Comparison of ENCODE assay signal across 2 worm cellular contexts in the genomic region with DNA sequence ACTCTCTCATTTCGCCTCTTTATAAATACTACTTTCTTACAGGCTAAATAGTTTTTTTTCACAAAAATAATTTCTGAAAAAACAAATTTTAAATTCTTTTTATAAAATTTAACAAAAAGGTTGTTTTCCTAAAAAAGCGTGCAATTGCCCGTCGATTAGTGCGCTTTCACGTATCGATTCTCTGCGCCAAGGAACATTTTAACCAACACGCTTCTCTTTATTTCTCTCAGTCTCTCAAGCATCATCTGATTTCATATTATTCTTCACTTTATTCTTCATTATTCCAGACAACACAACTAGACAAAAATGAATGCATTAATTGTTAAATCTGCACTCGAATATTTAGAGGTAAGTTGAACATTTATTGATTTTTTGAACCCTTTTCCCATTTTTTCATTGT.
TF ChIP-seq lines count a peak whose summit lies in the region.

TSS of gene B0303.4 (plus strand) at position 196 of the 400 bp plus-strand sequence.

TF ChIP-seq in whole organism, L1 larva, 84 proteins besides CTCF, POLR2A, EP300 and RAD21 (continued from another document):
- TF ChIP-seq ets-5 (GFP tag; IDR thresholded peaks at IDR 0.05; lab: Robert Waterston, UW) (no peak), elt-3 (tag; optimal IDR thresholded peaks at IDR 0.05; lab: Kevin White, UChicago) (peak in 1 of 6 experiments; percentile 67), sup-37 (GFP tag; optimal IDR thresholded peaks at IDR 0.05; lab: Kevin White, UChicago) (no peak), unc-62 (GFP tag; optimal IDR thresholded peaks at IDR 0.05; lab: Kevin White, UChicago) (no peak), nhr-20 (tag; optimal IDR thresholded peaks at IDR 0.05; lab: Kevin White, UChicago) (peak; percentile 52), nhr-90 (tag; optimal IDR thresholded peaks at IDR 0.05; lab: Kevin White, UChicago; ENCODE audit: poor library complexity) (peak; percentile 20), mep-1 (tag; optimal IDR thresholded peaks at IDR 0.05; lab: Kevin White, UChicago) (peak; percentile 92), mdl-1 (tag; optimal IDR thresholded peaks at IDR 0.05; lab: Kevin White, UChicago) (peak in 1 of 2 experiments; percentile 28), pqm-1 (tag; optimal IDR thresholded peaks at IDR 0.05; lab: Kevin White, UChicago) (no peak), nhr-237 (tag; optimal IDR thresholded peaks at IDR 0.05; lab: Kevin White, UChicago) (no peak), zip-4 (GFP tag; optimal IDR thresholded peaks at IDR 0.05; lab: Kevin White, UChicago) (no peak), nhr-84 (tag; optimal IDR thresholded peaks at IDR 0.05; lab: Kevin White, UChicago) (no peak), lir-3 (tag; optimal IDR thresholded peaks at IDR 0.05; lab: Kevin White, UChicago; ENCODE audit: poor library complexity) (peak; percentile 38), rnt-1 (tag; optimal IDR thresholded peaks at IDR 0.05; lab: Kevin White, UChicago) (peak; percentile 54), mef-2 (tag; optimal IDR thresholded peaks at IDR 0.05; lab: Kevin White, UChicago) (no peak), ceh-8 (GFP tag; optimal IDR thresholded peaks at IDR 0.05; lab: Kevin White, UChicago) (no peak), lin-15B (tag; optimal IDR thresholded peaks at IDR 0.05; lab: Kevin White, UChicago) (peak; percentile 38), unc-86 (tag; optimal IDR thresholded peaks at IDR 0.05; lab: Kevin White, UChicago) (no peak), xbp-1 (tag; optimal IDR thresholded peaks at IDR 0.05; lab: Kevin White, UChicago) (peak; percentile 34), nhr-11 (tag; optimal IDR thresholded peaks at IDR 0.05; lab: Kevin White, UChicago) (no peak), unc-98 (GFP tag; IDR thresholded peaks at IDR 0.05; lab: Robert Waterston, UW) (no peak), ztf-4 (tag; optimal IDR thresholded peaks at IDR 0.05; lab: Kevin White, UChicago) (no peak), sox-4 (tag; optimal IDR thresholded peaks at IDR 0.05; lab: Kevin White, UChicago) (no peak), tlp-1 (tag; optimal IDR thresholded peaks at IDR 0.05; lab: Kevin White, UChicago) (no peak), mab-9 (GFP tag; IDR thresholded peaks at IDR 0.05; lab: Robert Waterston, UW) (no peak), snpc-4 (tag; optimal IDR thresholded peaks at IDR 0.05; lab: Kevin White, UChicago) (no peak), dsc-1 (tag; optimal IDR thresholded peaks at IDR 0.05; lab: Kevin White, UChicago) (peak; percentile 33), zag-1 (tag; optimal IDR thresholded peaks at IDR 0.05; lab: Kevin White, UChicago) (no peak), ceh-90 (tag; optimal IDR thresholded peaks at IDR 0.05; lab: Kevin White, UChicago) (no peak), fos-1 (tag; optimal IDR thresholded peaks at IDR 0.05; lab: Kevin White, UChicago) (no peak), fkh-8 (tag; optimal IDR thresholded peaks at IDR 0.05; lab: Kevin White, UChicago) (peak; percentile 51), pax-3 (tag; optimal IDR thresholded peaks at IDR 0.05; lab: Kevin White, UChicago) (no peak), nhr-85 (tag; lab: Kevin White, UChicago) (no peak), vab-15 (tag; optimal IDR thresholded peaks at IDR 0.05; lab: Kevin White, UChicago) (no peak), tbx-2 (tag; optimal IDR thresholded peaks at IDR 0.05; lab: Kevin White, UChicago) (peak; percentile 46), hlh-4 (tag; optimal IDR thresholded peaks at IDR 0.05; lab: Kevin White, UChicago) (no peak), ces-1 (GFP tag; optimal IDR thresholded peaks at IDR 0.05; lab: Kevin White, UChicago) (no peak), blmp-1 (tag; optimal IDR thresholded peaks at IDR 0.05; lab: Kevin White, UChicago) (peak; percentile 83), hlh-17 (GFP tag; optimal IDR thresholded peaks at IDR 0.05; lab: Kevin White, UChicago; ENCODE audit: borderline replicate concordance) (no peak), unc-30 (tag; optimal IDR thresholded peaks at IDR 0.05; lab: Kevin White, UChicago) (no peak), dpl-1 (GFP tag; optimal IDR thresholded peaks at IDR 0.05; lab: Kevin White, UChicago) (peak; percentile 46 to 68 (median 51)), ztf-11 (tag; optimal IDR thresholded peaks at IDR 0.05; lab: Kevin White, UChicago) (no peak), snu-23 (GFP tag; optimal IDR thresholded peaks at IDR 0.05; lab: Kevin White, UChicago) (peak; percentile 74), nhr-76 (tag; optimal IDR thresholded peaks at IDR 0.05; lab: Kevin White, UChicago) (no peak), irx-1 (tag; optimal IDR thresholded peaks at IDR 0.05; lab: Kevin White, UChicago) (no peak), pag-3 (tag; optimal IDR thresholded peaks at IDR 0.05; lab: Kevin White, UChicago; ENCODE audit: borderline replicate concordance, insufficient read depth) (peak; percentile 43), F16B12.6 (tag; optimal IDR thresholded peaks at IDR 0.05; lab: Kevin White, UChicago) (peak; percentile 83), egl-27 (tag; optimal IDR thresholded peaks at IDR 0.05; lab: Kevin White, UChicago) (no peak), unc-130 (tag; optimal IDR thresholded peaks at IDR 0.05; lab: Kevin White, UChicago) (peak; percentile 48)

TF ChIP-seq in whole organism, L4 larva, 104 proteins besides CTCF, POLR2A, EP300 and RAD21 (continued from another document):
- no peak for TF ChIP-seq ZK337.2 (GFP tag; IDR thresholded peaks at IDR 0.05; lab: Robert Waterston, UW)
- TF ChIP-seq mdt-29 (GFP tag; IDR thresholded peaks at IDR 0.05; lab: Robert Waterston, UW) = no peak
- no peak for TF ChIP-seq ceh-44 (GFP tag; IDR thresholded peaks at IDR 0.05; lab: Robert Waterston, UW)
- no peak for TF ChIP-seq saeg-2 (GFP tag; IDR thresholded peaks at IDR 0.05; lab: Robert Waterston, UW)
- TF ChIP-seq mdl-1 (tag; optimal IDR thresholded peaks at IDR 0.05; lab: Kevin White, UChicago) = peak in 1 of 2 experiments; percentile 69
- no peak for TF ChIP-seq ctbp-1 (GFP tag; IDR thresholded peaks at IDR 0.05; lab: Robert Waterston, UW)
- no peak for TF ChIP-seq nhr-42 (GFP tag; IDR thresholded peaks at IDR 0.05; lab: Robert Waterston, UW)
- TF ChIP-seq F26F4.8 (GFP tag; conservative IDR thresholded peaks at IDR 0.05; lab: Robert Waterston, UW) = no peak
- TF ChIP-seq ama-1 (optimal IDR thresholded peaks at IDR 0.05; lab: Kevin White, UChicago) = no peak
- no peak for TF ChIP-seq tra-1 (GFP tag; IDR thresholded peaks at IDR 0.05; lab: Robert Waterston, UW)
- no peak for TF ChIP-seq T26A8.4 (GFP tag; IDR thresholded peaks at IDR 0.05; lab: Robert Waterston, UW)
- no peak for TF ChIP-seq unc-62 (GFP tag; optimal IDR thresholded peaks at IDR 0.05 in 1 of 2; lab: Kevin White, UChicago)
- no peak for TF ChIP-seq unc-62 (tag; optimal IDR thresholded peaks at IDR 0.05; lab: Kevin White, UChicago)
- TF ChIP-seq tag-97 (GFP tag; IDR thresholded peaks at IDR 0.05; lab: Robert Waterston, UW) = no peak
- no peak for TF ChIP-seq nhr-25 (tag; optimal IDR thresholded peaks at IDR 0.05; lab: Kevin White, UChicago; ENCODE audit: borderline replicate concordance, insufficient read depth)
- no peak for TF ChIP-seq nhr-6 (tag; optimal IDR thresholded peaks at IDR 0.05; lab: Kevin White, UChicago)
- TF ChIP-seq aly-2 (tag; optimal IDR thresholded peaks at IDR 0.05; lab: Kevin White, UChicago) = no peak
- no peak for TF ChIP-seq skn-1 (tag; optimal IDR thresholded peaks at IDR 0.05; lab: Kevin White, UChicago)
- TF ChIP-seq sdz-12 (GFP tag; optimal IDR thresholded peaks at IDR 0.05; lab: Kevin White, UChicago) = no peak
- no peak for TF ChIP-seq egl-27 (tag; optimal IDR thresholded peaks at IDR 0.05; lab: Kevin White, UChicago)
- no peak for TF ChIP-seq cey-2 (tag; optimal IDR thresholded peaks at IDR 0.05; lab: Kevin White, UChicago; ENCODE audit: borderline replicate concordance, insufficient read depth)
- TF ChIP-seq lin-38 (GFP tag; IDR thresholded peaks at IDR 0.05; lab: Robert Waterston, UW) = 0 out of 2 replicates have a peak, but pooled peaks have one; percentile 28
- peak; percentile 47 for TF ChIP-seq ceh-28 (tag; optimal IDR thresholded peaks at IDR 0.05; lab: Kevin White, UChicago)
- TF ChIP-seq mes-2 (tag; optimal IDR thresholded peaks at IDR 0.05; lab: Kevin White, UChicago; ENCODE audit: poor library complexity, severe bottlenecking) = peak; percentile 65
- TF ChIP-seq pqm-1 (tag; optimal IDR thresholded peaks at IDR 0.05; lab: Kevin White, UChicago) = no peak
- TF ChIP-seq lim-7 (GFP tag; IDR thresholded peaks at IDR 0.05; lab: Robert Waterston, UW) = no peak
- TF ChIP-seq Y48G9A.11 (GFP tag; IDR thresholded peaks at IDR 0.05; lab: Robert Waterston, UW) = no peak
- no peak for TF ChIP-seq F10B5.3 (tag; optimal IDR thresholded peaks at IDR 0.05; lab: Kevin White, UChicago)
- TF ChIP-seq R02D3.7 (tag; optimal IDR thresholded peaks at IDR 0.05; lab: Kevin White, UChicago) = no peak
- TF ChIP-seq daf-16 (GFP tag; optimal IDR thresholded peaks at IDR 0.05; lab: Kevin White, UChicago) = no peak
- peak; percentile 46 for TF ChIP-seq daf-16 (tag; optimal IDR thresholded peaks at IDR 0.05; lab: Kevin White, UChicago)
- no peak for TF ChIP-seq D1046.2 (GFP tag; IDR thresholded peaks at IDR 0.05; lab: Robert Waterston, UW)
- no peak for TF ChIP-seq Y75B8A.6 (GFP tag; IDR thresholded peaks at IDR 0.05; lab: Robert Waterston, UW)
- TF ChIP-seq dve-1 (tag; optimal IDR thresholded peaks at IDR 0.05; lab: Kevin White, UChicago; ENCODE audit: insufficient read depth) = peak; percentile 48
- peak; percentile 65 for TF ChIP-seq nhr-28 (tag; optimal IDR thresholded peaks at IDR 0.05; lab: Kevin White, UChicago)
- TF ChIP-seq duxl-1 (tag; optimal IDR thresholded peaks at IDR 0.05; lab: Kevin White, UChicago; ENCODE audit: poor library complexity) = no peak
- TF ChIP-seq ztf-11 (tag; optimal IDR thresholded peaks at IDR 0.05; lab: Kevin White, UChicago) = no peak
- no peak for TF ChIP-seq spr-1 (tag; optimal IDR thresholded peaks at IDR 0.05; lab: Kevin White, UChicago)
- TF ChIP-seq pha-4 (GFP tag; IDR thresholded peaks at IDR 0.05; lab: Robert Waterston, UW) = no peak
- TF ChIP-seq pha-4 (tag; optimal IDR thresholded peaks at IDR 0.05; lab: Kevin White, UChicago) = peak; percentile 45
- no peak for TF ChIP-seq vab-7 (GFP tag; IDR thresholded peaks at IDR 0.05; lab: Robert Waterston, UW)
- no peak for TF ChIP-seq ZK546.5 (tag; optimal IDR thresholded peaks at IDR 0.05; lab: Kevin White, UChicago)
- TF ChIP-seq snpc-1.2 (GFP tag; IDR thresholded peaks at IDR 0.05; lab: Robert Waterston, UW) = no peak
- TF ChIP-seq egl-43 (GFP tag; IDR thresholded peaks at IDR 0.05; lab: Robert Waterston, UW) = no peak
- TF ChIP-seq daf-8 (GFP tag; IDR thresholded peaks at IDR 0.05; lab: Robert Waterston, UW) = no peak
- no peak for TF ChIP-seq madf-9 (GFP tag; conservative IDR thresholded peaks at IDR 0.05; lab: Robert Waterston, UW)
- 0 out of 2 replicates have a peak, but pooled peaks have one; percentile 34 for TF ChIP-seq hmg-1.1 (GFP tag; IDR thresholded peaks at IDR 0.05; lab: Robert Waterston, UW)
- TF ChIP-seq nhr-237 (tag; optimal IDR thresholded peaks at IDR 0.05; lab: Kevin White, UChicago) = no peak
- TF ChIP-seq ceh-82 (tag; optimal IDR thresholded peaks at IDR 0.05; lab: Kevin White, UChicago) = no peak
- peak in 1 of 2 experiments; percentile 78 for TF ChIP-seq lsy-2 (tag; optimal IDR thresholded peaks at IDR 0.05; lab: Kevin White, UChicago)
- no peak for TF ChIP-seq lin-15B (tag; optimal IDR thresholded peaks at IDR 0.05; lab: Kevin White, UChicago)
- no peak for TF ChIP-seq unc-39 (tag; optimal IDR thresholded peaks at IDR 0.05; lab: Kevin White, UChicago)
- no peak for TF ChIP-seq attf-4 (tag; optimal IDR thresholded peaks at IDR 0.05; lab: Kevin White, UChicago)
- no peak for TF ChIP-seq set-16 (GFP tag; IDR thresholded peaks at IDR 0.05; lab: Robert Waterston, UW)
- no peak for TF ChIP-seq Y5F2A.4 (GFP tag; optimal IDR thresholded peaks at IDR 0.05; lab: Kevin White, UChicago)
- TF ChIP-seq F44E2.7 (GFP tag; IDR thresholded peaks at IDR 0.05; lab: Robert Waterston, UW) = no peak
- no peak for TF ChIP-seq zfp-2 (tag; optimal IDR thresholded peaks at IDR 0.05; lab: Kevin White, UChicago)
- no peak for TF ChIP-seq F37D6.2 (tag; optimal IDR thresholded peaks at IDR 0.05; lab: Kevin White, UChicago)
- no peak for TF ChIP-seq php-3 (GFP tag; IDR thresholded peaks at IDR 0.05; lab: Robert Waterston, UW)
